Worm (Caenorhabditis elegans) whole organism, late embryonic: ENCODE results near the gene F57B7.2.

Experiments used
- C38D4.7 ChIP-seq: fragments of 200-800 bp; sonication (Bioruptor generic); optimal IDR thresholded peaks from 2 replicates; lab custom pipeline; 2018; ENCODE audit warnings: mild to moderate bottlenecking, missing genetic modification characterization, moderate library complexity, missing compliant biosample characterization
- ama-1 ChIP-seq: fragments of 150-350 bp; optimal IDR thresholded peaks from 2 replicates; lab custom pipeline; 2014
- ceh-24 ChIP-seq: sonication (generic microtip); optimal IDR thresholded peaks from 2 replicates; lab custom pipeline; 2016; ENCODE audit warnings: mild to moderate bottlenecking, missing genetic modification characterization, missing compliant biosample characterization
- dve-1 ChIP-seq: sonication (generic microtip); optimal IDR thresholded peaks from 2 replicates; lab custom pipeline; 2017; ENCODE audit warnings: antibody characterized with exemption, mild to moderate bottlenecking, missing genetic modification characterization, missing compliant biosample characterization
- elt-2 ChIP-seq: sonication (generic microtip); optimal IDR thresholded peaks from 2 replicates; lab custom pipeline; 2016; ENCODE audit warnings: missing genetic modification reagents, missing genetic modification characterization, missing compliant biosample characterization
- eyg-1 ChIP-seq: sonication (generic microtip); optimal IDR thresholded peaks from 2 replicates; lab custom pipeline; 2016; ENCODE audit warnings: missing genotype, missing genetic modification characterization, missing compliant biosample characterization
- hlh-6 ChIP-seq: sonication (generic microtip); optimal IDR thresholded peaks from 2 replicates; lab custom pipeline; 2016; ENCODE audit warnings: missing genotype, missing genetic modification characterization, missing compliant biosample characterization
- lin-11 ChIP-seq: fragments of 200-800 bp; sonication (Bioruptor generic); optimal IDR thresholded peaks from 2 replicates; lab custom pipeline; 2018; ENCODE audit warnings: mild to moderate bottlenecking, missing genetic modification characterization, missing compliant biosample characterization
- nhr-11 ChIP-seq: fragments of 150-350 bp; optimal IDR thresholded peaks from 2 replicates; lab custom pipeline; 2014; ENCODE audit warnings: missing biosample characterization, missing genetic modification characterization
- pha-4 ChIP-seq: fragments of 150-350 bp; optimal IDR thresholded peaks from 2 replicates; lab custom pipeline; 2018; ENCODE audit warnings: missing biosample characterization, missing genetic modification reagents, missing genetic modification characterization
- rnt-1 ChIP-seq: sonication (generic microtip); optimal IDR thresholded peaks from 2 replicates; lab custom pipeline; 2016; ENCODE audit warnings: missing genetic modification characterization, missing compliant biosample characterization
- unc-55 ChIP-seq: sonication (generic microtip); optimal IDR thresholded peaks from 2 replicates; lab custom pipeline; 2017; ENCODE audit warnings: missing biosample characterization, missing genetic modification reagents, missing genetic modification characterization

DNA sequence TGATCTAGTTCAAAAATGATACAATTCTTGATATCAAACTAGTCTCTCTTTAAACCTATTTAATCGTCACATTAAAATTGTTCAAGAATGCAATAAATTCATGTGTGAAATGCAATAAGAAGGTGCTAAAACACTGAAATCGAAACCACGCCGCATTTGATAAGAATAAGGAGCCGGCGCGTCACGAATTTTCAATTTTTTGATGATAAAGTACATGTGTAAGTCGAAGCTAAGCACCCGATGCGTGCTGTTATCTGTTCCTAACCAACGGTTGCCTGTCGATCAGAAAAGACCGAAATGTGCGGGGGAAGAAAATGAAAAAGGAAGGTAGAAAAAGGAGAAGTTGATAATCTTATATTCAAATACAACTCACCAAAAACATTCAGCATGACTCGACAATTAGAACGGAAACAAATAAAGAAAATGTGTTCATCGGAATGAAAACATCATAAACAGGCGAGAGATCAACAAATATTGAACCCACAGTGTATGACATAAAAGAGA lies 26.9 kb upstream of the F57B7.2 start, which contains the start of gene aat-6:
- TF ChIP-seq dve-1 (no peak), lin-11 (no peak), unc-55 (GFP tag; lab: Kevin White, UChicago) (no peak), ama-1 (no peak), elt-2 (tag; lab: Kevin White, UChicago) (no peak), eyg-1 (tag; lab: Kevin White, UChicago) (no peak), ceh-24 (tag; lab: Kevin White, UChicago) (no peak), rnt-1 (tag; lab: Kevin White, UChicago) (no peak), hlh-6 (tag; lab: Kevin White, UChicago) (no peak), nhr-11 (tag; lab: Kevin White, UChicago) (no peak), C38D4.7 (GFP tag; lab: Kevin White, UChicago) (no peak), pha-4 (tag; lab: Kevin White, UChicago) (no peak)
